Worm (Caenorhabditis elegans): ENCODE results near the gene tub-1.

- TF ChIP-seq dao-5 (tag; optimal IDR thresholded peaks at IDR 0.05) (no peak), him-1 (tag; optimal IDR thresholded peaks at IDR 0.05) (no peak), W03F9.2 (tag; optimal IDR thresholded peaks at IDR 0.05) (no peak)
Observed at ce11 chrII:8127290-8127689, 29.5 kb downstream of the tub-1 start.

Data from whole organism, L4/young adult.